Fruit fly (Drosophila melanogaster) whole organism: ENCODE results near the gene VhaAC39-2.

Experiments used
- Dll ChIP-seq: fragments of >200 bp; optimal IDR thresholded peaks from 2 replicates; lab custom pipeline; 2017
- pan ChIP-seq: fragments of >200 bp; optimal IDR thresholded peaks from 2 replicates; lab custom pipeline; 2017
- psq ChIP-seq: fragments of >200 bp; optimal IDR thresholded peaks from 2 replicates; lab custom pipeline; 2017
- usp ChIP-seq: fragments of >200 bp; optimal IDR thresholded peaks from 2 replicates; lab custom pipeline; 2017; ENCODE audit warnings: missing biosample characterization, missing genetic modification characterization, mixed read lengths

- TF ChIP-seq pan (lab: Kevin White, UChicago): no peak
- no peak for TF ChIP-seq psq (lab: Kevin White, UChicago)
- no peak for TF ChIP-seq usp (GFP tag; lab: Kevin White, UChicago)
- no peak for TF ChIP-seq Dll (lab: Kevin White, UChicago)
These were observed 18.0 kb downstream of the VhaAC39-2 start for dm6 chr3R:23141113-23141512.
